Worm (Caenorhabditis elegans) whole organism, late embryonic: Measurements from ENCODE around the gene lys-8.

Experiments used
- ceh-22 ChIP-seq: sonication (generic microtip); optimal IDR thresholded peaks from 2 replicates; lab custom pipeline; 2017; ENCODE audit warnings: missing biosample characterization, missing genetic modification characterization
- ceh-48 ChIP-seq: sonication (generic microtip); optimal IDR thresholded peaks from 2 replicates; lab custom pipeline; 2016; ENCODE audit warnings: missing genetic modification characterization, inconsistent platforms, missing compliant biosample characterization
- dve-1 ChIP-seq: sonication (generic microtip); optimal IDR thresholded peaks from 2 replicates; lab custom pipeline; 2017; ENCODE audit warnings: antibody characterized with exemption, mild to moderate bottlenecking, missing genetic modification characterization, missing compliant biosample characterization
- fax-1 ChIP-seq: sonication (generic microtip); optimal IDR thresholded peaks from 2 replicates; lab custom pipeline; 2016; ENCODE audit warnings: missing genotype, missing genetic modification characterization, missing compliant biosample characterization
- fkh-6 ChIP-seq: sonication (generic microtip); optimal IDR thresholded peaks from 2 replicates; lab custom pipeline; 2016; ENCODE audit warnings: missing genetic modification characterization, missing compliant biosample characterization
- hlh-13 ChIP-seq: fragments of 200-800 bp; sonication (Bioruptor generic); optimal IDR thresholded peaks from 2 replicates; lab custom pipeline; 2018; ENCODE audit warnings: mild to moderate bottlenecking, missing genetic modification characterization, missing compliant biosample characterization
- hlh-15 ChIP-seq: sonication (generic microtip); optimal IDR thresholded peaks from 2 replicates; lab custom pipeline; 2016; ENCODE audit warnings: missing genetic modification characterization, missing compliant biosample characterization
- pha-2 ChIP-seq: sonication (generic microtip); optimal IDR thresholded peaks from 2 replicates; lab custom pipeline; 2017; ENCODE audit warnings: mild to moderate bottlenecking, missing genetic modification characterization, missing compliant biosample characterization
- rnt-1 ChIP-seq: sonication (generic microtip); optimal IDR thresholded peaks from 2 replicates; lab custom pipeline; 2016; ENCODE audit warnings: missing genetic modification characterization, missing compliant biosample characterization
- tbx-7 ChIP-seq: sonication (generic microtip); optimal IDR thresholded peaks from 2 replicates; lab custom pipeline; 2016; ENCODE audit warnings: missing genotype, missing genetic modification characterization, missing compliant biosample characterization

- TF ChIP-seq pha-2 (tag; lab: Kevin White, UChicago) (peak; percentile 42), fkh-6 (tag; lab: Kevin White, UChicago) (peak; percentile 27), dve-1 (tag; lab: Kevin White, UChicago) (peak; percentile 43), fax-1 (tag; lab: Kevin White, UChicago) (no peak), hlh-15 (tag; lab: Kevin White, UChicago) (no peak), tbx-7 (tag; lab: Kevin White, UChicago) (no peak), hlh-13 (GFP tag; lab: Kevin White, UChicago) (no peak), rnt-1 (tag; lab: Kevin White, UChicago) (no peak), ceh-22 (tag; lab: Kevin White, UChicago) (no peak), ceh-48 (tag; lab: Kevin White, UChicago) (peak; percentile 0)
Measured at ce11 chrII:5577060-5577459, 8.9 kb upstream of the lys-8 start.
